Worm (Caenorhabditis elegans): ENCODE measurements around the gene clec-234.
A peak's percentile ranks its signal among the peaks of the same experiment; 100 is the strongest.

Gene clec-234

DNA sequence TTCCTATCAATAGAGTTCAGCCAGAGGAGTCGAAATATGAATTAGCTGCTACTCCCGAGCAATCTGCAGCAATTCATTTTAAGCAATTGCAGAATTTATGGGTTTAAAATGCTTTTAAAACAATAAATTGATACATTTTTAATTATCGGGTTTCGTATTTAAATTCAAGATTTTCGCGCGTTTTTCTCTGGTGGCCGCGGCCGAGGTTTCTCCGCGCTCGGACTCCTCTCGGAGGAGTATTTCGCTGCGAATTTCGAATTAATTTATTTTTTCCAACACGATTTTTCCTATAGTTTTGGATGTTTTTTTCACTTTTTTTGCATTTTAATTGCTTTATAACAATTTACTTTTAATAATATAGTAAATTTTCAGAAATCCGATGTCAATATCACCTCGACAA is 31.9 kb downstream of the clec-234 start, which contains the start of gene F13A7.14:
Gene F13A7.14, plus strand, starts transcription at position 373 of the 400 bp plus-strand sequence.
- TF ChIP-seq ama-1 (optimal IDR thresholded peaks at IDR 0.05) (no peak), unc-39 (tag; optimal IDR thresholded peaks at IDR 0.05) (no peak), alr-1 (tag; optimal IDR thresholded peaks at IDR 0.05) (no peak), nhr-77 (tag; optimal IDR thresholded peaks at IDR 0.05) (no peak), dmd-4 (tag; optimal IDR thresholded peaks at IDR 0.05) (no peak), unc-55 (GFP tag; optimal IDR thresholded peaks at IDR 0.05) (peak; percentile 85), nhr-11 (tag; optimal IDR thresholded peaks at IDR 0.05) (no peak), peb-1 (tag; optimal IDR thresholded peaks at IDR 0.05) (no peak), lsy-2 (tag; optimal IDR thresholded peaks at IDR 0.05) (peak; percentile 58 to 83), ztf-4 (tag; optimal IDR thresholded peaks at IDR 0.05) (peak; percentile 28), R02D3.7 (tag; optimal IDR thresholded peaks at IDR 0.05) (peak; percentile 33), nhr-10 (tag; optimal IDR thresholded peaks at IDR 0.05) (peak; percentile 40), elt-1 (tag; optimal IDR thresholded peaks at IDR 0.05) (no peak), mdl-1 (tag; optimal IDR thresholded peaks at IDR 0.05) (no peak), mab-5 (tag; optimal IDR thresholded peaks at IDR 0.05) (peak; percentile 41), ZK546.5 (tag; optimal IDR thresholded peaks at IDR 0.05) (no peak), nhr-237 (tag; optimal IDR thresholded peaks at IDR 0.05) (no peak), nhr-23 (tag; optimal IDR thresholded peaks at IDR 0.05) (no peak), unc-62 (GFP tag; optimal IDR thresholded peaks at IDR 0.05) (no peak), lin-39 (tag; optimal IDR thresholded peaks at IDR 0.05) (no peak), nhr-129 (tag; optimal IDR thresholded peaks at IDR 0.05) (no peak), sem-4 (tag; optimal IDR thresholded peaks at IDR 0.05) (peak; percentile 58), snpc-4 (tag; optimal IDR thresholded peaks at IDR 0.05) (no peak), Y55F3AM.14 (GFP tag; optimal IDR thresholded peaks at IDR 0.05) (no peak), nhr-12 (tag; optimal IDR thresholded peaks at IDR 0.05) (no peak), nhr-21 (tag; optimal IDR thresholded peaks at IDR 0.05) (peak; percentile 76), egl-27 (tag; optimal IDR thresholded peaks at IDR 0.05) (peak; percentile 61), fos-1 (tag; optimal IDR thresholded peaks at IDR 0.05) (peak; percentile 4), C34F6.9 (tag; optimal IDR thresholded peaks at IDR 0.05) (peak; percentile 72), sma-3 (GFP tag; optimal IDR thresholded peaks at IDR 0.05) (peak; percentile 89), sma-9 (GFP tag; optimal IDR thresholded peaks at IDR 0.05) (peak; percentile 94), sma-9 (tag; optimal IDR thresholded peaks at IDR 0.05) (no peak), elt-3 (tag; optimal IDR thresholded peaks at IDR 0.05) (no peak), F13H6.1 (tag; optimal IDR thresholded peaks at IDR 0.05) (peak; percentile 80), mbf-1 (tag; optimal IDR thresholded peaks at IDR 0.05) (no peak), blmp-1 (tag; optimal IDR thresholded peaks at IDR 0.05; ENCODE audit: insufficient read depth) (peak; percentile 16), ztf-11 (tag; optimal IDR thresholded peaks at IDR 0.05) (no peak), crh-2 (tag; optimal IDR thresholded peaks at IDR 0.05) (peak; percentile 75), ztf-1 (GFP tag; conservative IDR thresholded peaks at IDR 0.05) (no peak), lin-11 (tag; optimal IDR thresholded peaks at IDR 0.05) (peak; percentile 64), gmeb-1 (tag; optimal IDR thresholded peaks at IDR 0.05) (peak; percentile 97), lin-13 (GFP tag; optimal IDR thresholded peaks at IDR 0.05) (peak; percentile 79), ceh-82 (tag; optimal IDR thresholded peaks at IDR 0.05) (no peak), ceh-16 (tag; optimal IDR thresholded peaks at IDR 0.05) (peak; percentile 77), nhr-6 (tag; optimal IDR thresholded peaks at IDR 0.05) (no peak), zag-1 (tag; optimal IDR thresholded peaks at IDR 0.05) (no peak), aly-2 (tag; optimal IDR thresholded peaks at IDR 0.05) (no peak), skn-1 (tag; optimal IDR thresholded peaks at IDR 0.05) (no peak), nhr-25 (tag; optimal IDR thresholded peaks at IDR 0.05) (peak; percentile 68)
